Worm (Caenorhabditis elegans): ENCODE results near the gene cky-1.

Gene cky-1

ce11 chrV:12708305-12708704 lies 28.2 kb upstream of the cky-1 start, which contains the start of gene R11D1.2:
Gene R11D1.2, plus strand, starts transcription at chrV:12708605.
- TF ChIP-seq hmg-4 (GFP tag; optimal IDR thresholded peaks at IDR 0.05) (no peak), tbx-11 (GFP tag; IDR thresholded peaks at IDR 0.05) (no peak), ama-1 (optimal IDR thresholded peaks at IDR 0.05) (no peak), tra-4 (tag; optimal IDR thresholded peaks at IDR 0.05) (no peak), B0310.2 (tag; optimal IDR thresholded peaks at IDR 0.05) (no peak), scrt-1 (GFP tag; IDR thresholded peaks at IDR 0.05) (no peak), aly-1 (tag; optimal IDR thresholded peaks at IDR 0.05) (no peak), ceh-36 (tag; optimal IDR thresholded peaks at IDR 0.05) (no peak), sea-1 (GFP tag; conservative IDR thresholded peaks at IDR 0.05) (no peak), pes-1 (GFP tag; IDR thresholded peaks at IDR 0.05) (no peak), tbx-37 (GFP tag; conservative IDR thresholded peaks at IDR 0.05) (no peak), flt-1 (GFP tag; IDR thresholded peaks at IDR 0.05) (no peak), F13C5.2 (tag; optimal IDR thresholded peaks at IDR 0.05) (no peak), ceh-13 (GFP tag; optimal IDR thresholded peaks at IDR 0.05) (no peak), hmbx-1 (tag; optimal IDR thresholded peaks at IDR 0.05) (no peak)

ce11 chrV:12711999-12712398 lies 24.5 kb upstream of the cky-1 start, which contains the start of gene R11D1.3:
Gene R11D1.3, minus strand, starts transcription at chrV:12712099.
- TF ChIP-seq pes-1 (GFP tag; IDR thresholded peaks at IDR 0.05) (no peak), hmbx-1 (tag; optimal IDR thresholded peaks at IDR 0.05) (no peak), hnd-1 (tag; optimal IDR thresholded peaks at IDR 0.05) (no peak), ama-1 (optimal IDR thresholded peaks at IDR 0.05) (no peak), sea-1 (GFP tag; conservative IDR thresholded peaks at IDR 0.05) (no peak), aly-1 (tag; optimal IDR thresholded peaks at IDR 0.05) (no peak), tbx-37 (GFP tag; conservative IDR thresholded peaks at IDR 0.05) (no peak), ceh-13 (GFP tag; optimal IDR thresholded peaks at IDR 0.05) (no peak), F13C5.2 (tag; optimal IDR thresholded peaks at IDR 0.05) (no peak), tra-4 (tag; optimal IDR thresholded peaks at IDR 0.05) (no peak), ets-7 (tag; optimal IDR thresholded peaks at IDR 0.05) (no peak)

- TF ChIP-seq hnd-1 (tag; optimal IDR thresholded peaks at IDR 0.05) (no peak), hmbx-1 (tag; optimal IDR thresholded peaks at IDR 0.05) (no peak), aly-1 (tag; optimal IDR thresholded peaks at IDR 0.05) (no peak), sea-1 (GFP tag; conservative IDR thresholded peaks at IDR 0.05) (no peak), F13C5.2 (tag; optimal IDR thresholded peaks at IDR 0.05) (no peak), flt-1 (GFP tag; IDR thresholded peaks at IDR 0.05) (no peak), tbx-37 (GFP tag; conservative IDR thresholded peaks at IDR 0.05) (no peak), ama-1 (optimal IDR thresholded peaks at IDR 0.05) (no peak), tbx-11 (GFP tag; IDR thresholded peaks at IDR 0.05) (no peak), tra-4 (tag; optimal IDR thresholded peaks at IDR 0.05) (no peak), ceh-36 (tag; optimal IDR thresholded peaks at IDR 0.05) (no peak), ets-7 (tag; optimal IDR thresholded peaks at IDR 0.05) (no peak)
These were observed 22.4 kb upstream of the cky-1 start, which contains the start of gene R11D1.4 for ce11 chrV:12714120-12714519. Gene R11D1.4, minus strand, starts transcription at chrV:12714220.

- TF ChIP-seq B0310.2 (tag; optimal IDR thresholded peaks at IDR 0.05) (no peak), tbx-37 (GFP tag; conservative IDR thresholded peaks at IDR 0.05) (no peak), ets-7 (tag; optimal IDR thresholded peaks at IDR 0.05) (no peak), hnd-1 (tag; optimal IDR thresholded peaks at IDR 0.05) (no peak), hmbx-1 (tag; optimal IDR thresholded peaks at IDR 0.05) (no peak), aly-1 (tag; optimal IDR thresholded peaks at IDR 0.05) (no peak), sea-1 (GFP tag; conservative IDR thresholded peaks at IDR 0.05) (no peak), ceh-36 (tag; optimal IDR thresholded peaks at IDR 0.05) (no peak), ceh-13 (GFP tag; optimal IDR thresholded peaks at IDR 0.05) (no peak), scrt-1 (GFP tag; IDR thresholded peaks at IDR 0.05) (no peak), pes-1 (GFP tag; IDR thresholded peaks at IDR 0.05) (no peak), flt-1 (GFP tag; IDR thresholded peaks at IDR 0.05) (no peak), hmg-4 (GFP tag; optimal IDR thresholded peaks at IDR 0.05) (no peak), tbx-11 (GFP tag; IDR thresholded peaks at IDR 0.05) (no peak), ama-1 (optimal IDR thresholded peaks at IDR 0.05) (no peak), tra-4 (tag; optimal IDR thresholded peaks at IDR 0.05) (no peak)
These were observed 20.1 kb upstream of the cky-1 start, which contains the start of gene str-178 for ce11 chrV:12716447-12716846. Gene str-178, minus strand, starts transcription at chrV:12716547.

- TF ChIP-seq hnd-1 (tag; optimal IDR thresholded peaks at IDR 0.05) (no peak), pes-1 (GFP tag; IDR thresholded peaks at IDR 0.05) (no peak)
These were observed 17.9 kb upstream of the cky-1 start, which contains the start of gene str-181 for ce11 chrV:12718622-12719021. Gene str-181, minus strand, starts transcription at chrV:12718722.

ce11 chrV:12719713-12720112 lies 16.8 kb upstream of the cky-1 start, which contains the start of gene R11D1.7:
Gene R11D1.7, plus strand, starts transcription at chrV:12720013.
- TF ChIP-seq hmg-4 (GFP tag; optimal IDR thresholded peaks at IDR 0.05) (no peak), tbx-37 (GFP tag; conservative IDR thresholded peaks at IDR 0.05) (no peak), flt-1 (GFP tag; IDR thresholded peaks at IDR 0.05) (no peak), ama-1 (optimal IDR thresholded peaks at IDR 0.05) (no peak), hmbx-1 (tag; optimal IDR thresholded peaks at IDR 0.05) (no peak), ets-7 (tag; optimal IDR thresholded peaks at IDR 0.05) (no peak)

ce11 chrV:12725893-12726292 lies 10.6 kb upstream of the cky-1 start, which contains the start of gene R11D1.12:
Gene R11D1.12, minus strand, starts transcription at chrV:12725993.
- no peak for TF ChIP-seq hnd-1 (tag; optimal IDR thresholded peaks at IDR 0.05)
- no peak for TF ChIP-seq tbx-37 (GFP tag; conservative IDR thresholded peaks at IDR 0.05)
- TF ChIP-seq tra-4 (tag; optimal IDR thresholded peaks at IDR 0.05) = no peak
- TF ChIP-seq scrt-1 (GFP tag; IDR thresholded peaks at IDR 0.05) = no peak
- TF ChIP-seq ceh-36 (tag; optimal IDR thresholded peaks at IDR 0.05) = no peak
- no peak for TF ChIP-seq ets-7 (tag; optimal IDR thresholded peaks at IDR 0.05)

ce11 chrV:12727104-12727637 lies 9.3 kb upstream of the cky-1 start, which contains the start of gene R11D1.13:
Gene R11D1.13, plus strand, starts transcription at chrV:12727154.
- TF ChIP-seq hmg-4 (GFP tag; optimal IDR thresholded peaks at IDR 0.05) = no peak
- TF ChIP-seq flt-1 (GFP tag; IDR thresholded peaks at IDR 0.05) = no peak

Measured in whole organism, early embryonic.